Worm (Caenorhabditis elegans) whole organism, late embryonic: ENCODE results near the gene ZK1307.4.

Experiments
- F13H6.1 ChIP-seq: sonication (generic microtip); optimal IDR thresholded peaks from 2 replicates; lab custom pipeline; 2016; ENCODE audit warnings: missing genetic modification characterization, missing compliant biosample characterization
- T23F11.4 ChIP-seq: fragments of 200-800 bp; sonication (Bioruptor generic); optimal IDR thresholded peaks from 2 replicates; lab custom pipeline; 2018; ENCODE audit warnings: mild to moderate bottlenecking, missing genetic modification characterization, missing compliant biosample characterization
- ama-1 ChIP-seq: fragments of 150-350 bp; optimal IDR thresholded peaks from 2 replicates; lab custom pipeline; 2014
- elt-2 ChIP-seq: sonication (generic microtip); optimal IDR thresholded peaks from 2 replicates; lab custom pipeline; 2016; ENCODE audit warnings: missing genetic modification reagents, missing genetic modification characterization, missing compliant biosample characterization
- eyg-1 ChIP-seq: sonication (generic microtip); optimal IDR thresholded peaks from 2 replicates; lab custom pipeline; 2016; ENCODE audit warnings: missing genotype, missing genetic modification characterization, missing compliant biosample characterization
- fkh-10 ChIP-seq: fragments of 150-350 bp; optimal IDR thresholded peaks from 2 replicates; lab custom pipeline; 2014; ENCODE audit warnings: missing biosample characterization, missing genetic modification reagents, missing genetic modification characterization
- lim-6 ChIP-seq: sonication (generic microtip); optimal IDR thresholded peaks from 2 replicates; lab custom pipeline; 2016; ENCODE audit warnings: missing genetic modification characterization, missing compliant biosample characterization
- pha-4 ChIP-seq: fragments of 150-350 bp; optimal IDR thresholded peaks from 2 replicates; lab custom pipeline; 2018; ENCODE audit warnings: missing biosample characterization, missing genetic modification reagents, missing genetic modification characterization

- TF ChIP-seq F13H6.1 (tag; lab: Kevin White, UChicago) (no peak), elt-2 (tag; lab: Kevin White, UChicago) (no peak), pha-4 (tag; lab: Kevin White, UChicago) (no peak), eyg-1 (tag; lab: Kevin White, UChicago) (no peak), ama-1 (no peak), T23F11.4 (GFP tag; lab: Kevin White, UChicago) (no peak), lim-6 (tag; lab: Kevin White, UChicago) (no peak), fkh-10 (no peak)
Measured at ce11 chrII:9662797-9663196, 11.2 kb upstream of the ZK1307.4 start, which contains the start of gene cyp-13A10.
